Worm (Caenorhabditis elegans) whole organism, young adult: ENCODE measurements around the gene F16B4.4.

Source experiments
- F37B4.10 ChIP-seq: fragments of 200-800 bp; sonication (Bioruptor generic); IDR thresholded peaks from 2 replicates; pipeline ENCODE4 v1.3.6; 2022; ENCODE audit warnings: missing genetic modification characterization, missing compliant biosample characterization
- F52B5.7 ChIP-seq: sonication (generic microtip); optimal IDR thresholded peaks from 2 replicates; lab custom pipeline; 2016; ENCODE audit warnings: mild to moderate bottlenecking, missing genetic modification characterization, missing compliant biosample characterization
- Y95B8A.8 ChIP-seq: fragments of 200-800 bp; sonication (Bioruptor generic); IDR thresholded peaks from 2 replicates; pipeline ENCODE4 v1.3.6; 2022; ENCODE audit warnings: missing genetic modification reagents, missing genetic modification characterization, missing compliant biosample characterization
- atf-7 ChIP-seq: sonication (generic microtip); optimal IDR thresholded peaks from 2 replicates; lab custom pipeline; 2017; ENCODE audit warnings: mild to moderate bottlenecking, missing genetic modification characterization, missing compliant biosample characterization
- ets-4 ChIP-seq: fragments of 200-800 bp; sonication (Bioruptor generic); optimal IDR thresholded peaks from 2 replicates; lab custom pipeline; 2018; ENCODE audit warnings: mild to moderate bottlenecking, missing genetic modification characterization, missing compliant biosample characterization
- him-1 ChIP-seq: sonication (generic microtip); optimal IDR thresholded peaks from 2 replicates; lab custom pipeline; 2016; ENCODE audit warnings: missing genotype, missing genetic modification reagents, missing genetic modification characterization, missing compliant biosample characterization
- nfya-1 ChIP-seq: sonication (generic microtip); optimal IDR thresholded peaks from 2 replicates; lab custom pipeline; 2017; ENCODE audit warnings: antibody characterized with exemption, missing compliant biosample characterization, missing genetic modification characterization, borderline replicate concordance; ENCODE audit not compliant: insufficient read depth
- nhr-80 ChIP-seq: sonication (generic microtip); optimal IDR thresholded peaks from 2 replicates; lab custom pipeline; 2016; ENCODE audit warnings: missing genetic modification characterization, missing compliant biosample characterization
- zfh-2 ChIP-seq: fragments of 200-800 bp; sonication (Bioruptor generic); conservative IDR thresholded peaks from 2 replicates; pipeline ENCODE4 v1.3.6; 2022; ENCODE audit warnings: missing genetic modification reagents, missing genetic modification characterization, missing compliant biosample characterization

- TF ChIP-seq Y95B8A.8 (no peak), him-1 (tag; lab: Kevin White, UChicago) (no peak), atf-7 (tag; lab: Kevin White, UChicago) (no peak), zfh-2 (GFP tag; lab: Robert Waterston, UW) (no peak), nhr-80 (no peak), ets-4 (GFP tag; lab: Kevin White, UChicago) (no peak), nfya-1 (no peak), F52B5.7 (tag; lab: Kevin White, UChicago) (no peak), F37B4.10 (GFP tag; lab: Robert Waterston, UW) (no peak)
Measured at ce11 chrV:1545694-1546093, 48.1 kb upstream of the F16B4.4 start, which contains the start of gene oac-32.
